Fruit fly (Drosophila melanogaster): ENCODE results near the gene Eogt.

DNA sequence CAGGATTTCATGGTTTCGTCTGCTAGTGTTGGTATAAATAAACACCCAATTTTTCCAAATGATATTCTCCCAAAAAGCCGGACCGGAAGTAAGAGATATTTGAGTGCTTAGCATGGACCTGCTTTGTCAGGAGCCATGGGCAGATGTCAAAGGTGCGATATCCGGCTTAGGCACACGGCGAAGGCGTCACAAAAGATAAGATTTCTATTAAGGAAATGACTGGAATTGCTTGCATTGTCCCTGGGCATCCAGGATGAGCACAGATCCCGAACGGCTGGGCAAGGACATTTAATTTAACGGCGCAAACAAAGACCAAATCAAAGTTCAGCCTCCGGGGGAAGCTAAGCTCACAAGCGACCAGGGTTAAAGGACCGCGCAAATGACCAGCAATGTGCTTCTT lies 4.8 kb downstream of the Eogt start, which contains the start of gene CG3557:
- TF ChIP-seq CG32264 (GFP tag; optimal IDR thresholded peaks at IDR 0.05): no peak
- no peak for TF ChIP-seq h (GFP tag; optimal IDR thresholded peaks at IDR 0.05)
- TF ChIP-seq pan (optimal IDR thresholded peaks at IDR 0.05): no peak
